Fruit fly (Drosophila melanogaster) whole organism: Measurements from ENCODE around the gene CG15387.
A peak's percentile ranks its signal among the peaks of the same experiment; 100 is the strongest.

ENCODE experiments used
- CG8478 ChIP-seq: fragments of >200 bp; optimal IDR thresholded peaks from 2 replicates; lab custom pipeline; 2018; ENCODE audit warnings: inconsistent platforms
- Dll ChIP-seq: fragments of >200 bp; optimal IDR thresholded peaks from 2 replicates; lab custom pipeline; 2017
- EcR ChIP-seq, 2 experiments: fragments of >200 bp; optimal IDR thresholded peaks; 2 replicates each; lab custom pipeline; 2017; ENCODE audit warnings: missing biosample characterization in 2 of 2, missing genetic modification characterization in 2 of 2, missing genetic modification reagents in 2 of 2
- pan ChIP-seq: fragments of >200 bp; optimal IDR thresholded peaks from 2 replicates; lab custom pipeline; 2017
- psq ChIP-seq: fragments of >200 bp; optimal IDR thresholded peaks from 2 replicates; lab custom pipeline; 2017
- usp ChIP-seq: fragments of >200 bp; optimal IDR thresholded peaks from 2 replicates; lab custom pipeline; 2017; ENCODE audit warnings: missing biosample characterization, missing genetic modification characterization, mixed read lengths

CG15387 gene

dm6 chr2L:2198613-2199432 is 27.3 kb downstream of the CG15387 start:
- TF ChIP-seq CG8478 (lab: Kevin White, UChicago) (peak; percentile 21), EcR (GFP tag; optimal IDR thresholded peaks at IDR 0.05; lab: Kevin White, UChicago) (peak; percentile 65 to 90), psq (lab: Kevin White, UChicago) (no peak), usp (GFP tag; lab: Kevin White, UChicago) (no peak)

DNA sequence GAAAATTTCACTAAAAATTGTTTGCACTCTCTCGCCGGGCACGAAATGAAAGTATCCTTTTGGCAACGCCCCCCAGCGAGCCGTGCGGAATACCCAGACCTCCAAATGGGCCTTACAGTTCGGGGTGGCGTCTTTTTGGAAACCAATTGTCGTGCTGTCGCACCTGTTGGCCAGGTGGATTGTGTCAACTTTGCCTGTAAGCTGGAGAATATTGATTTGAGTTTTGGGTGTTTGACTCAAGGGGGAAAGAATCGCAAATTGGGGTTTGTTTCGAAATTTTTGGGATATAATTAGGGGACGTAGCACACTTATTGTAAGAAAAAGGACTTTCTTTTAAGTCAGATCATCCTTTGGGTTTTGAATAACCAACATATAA is 28.0 kb downstream of the CG15387 start:
- TF ChIP-seq EcR (GFP tag; optimal IDR thresholded peaks at IDR 0.05; lab: Kevin White, UChicago) (no peak), Dll (lab: Kevin White, UChicago) (no peak), pan (no peak), CG8478 (lab: Kevin White, UChicago) (no peak), psq (lab: Kevin White, UChicago) (no peak), usp (GFP tag; lab: Kevin White, UChicago) (no peak)

- no peak for TF ChIP-seq psq (lab: Kevin White, UChicago)
- peak in 1 of 2 experiments; percentile 89 for TF ChIP-seq EcR (GFP tag; optimal IDR thresholded peaks at IDR 0.05; lab: Kevin White, UChicago)
Observed at dm6 chr2L:2197475-2198118, 28.5 kb downstream of the CG15387 start, which contains the start of gene COX7AL2. TSS of gene COX7AL2 (minus strand) at chr2L:2197912.

dm6 chr2L:2196590-2197474 is 29.3 kb downstream of the CG15387 start:
- TF ChIP-seq Dll (lab: Kevin White, UChicago) (peak; percentile 87), usp (GFP tag; lab: Kevin White, UChicago) (no peak), EcR (GFP tag; optimal IDR thresholded peaks at IDR 0.05; lab: Kevin White, UChicago) (peak; percentile 100), psq (lab: Kevin White, UChicago) (no peak), pan (no peak), CG8478 (lab: Kevin White, UChicago) (peak; percentile 33)

DNA sequence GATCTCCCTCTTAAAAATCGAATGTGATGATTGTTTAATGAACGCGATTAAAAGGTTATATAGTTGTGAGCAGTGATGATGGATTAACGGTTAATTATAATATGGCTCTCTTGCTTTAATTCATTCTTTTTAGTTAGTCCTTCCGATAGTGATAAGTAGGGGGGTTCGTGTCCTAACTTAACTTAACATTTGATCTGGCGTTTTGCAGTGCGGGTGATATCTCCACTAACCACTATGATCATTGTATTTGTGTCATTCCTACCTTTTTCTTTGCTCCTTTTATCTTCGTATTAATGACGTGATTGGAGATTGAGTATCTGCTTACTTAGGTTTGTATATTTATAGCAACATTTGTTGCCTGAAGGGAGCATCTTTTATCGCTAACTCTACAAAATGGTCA is 30.8 kb downstream of the CG15387 start:
- TF ChIP-seq pan (no peak), EcR (GFP tag; optimal IDR thresholded peaks at IDR 0.05; lab: Kevin White, UChicago) (no peak), psq (lab: Kevin White, UChicago) (no peak), Dll (lab: Kevin White, UChicago) (no peak), CG8478 (lab: Kevin White, UChicago) (no peak), usp (GFP tag; lab: Kevin White, UChicago) (no peak)

- TF ChIP-seq EcR (GFP tag; optimal IDR thresholded peaks at IDR 0.05; lab: Kevin White, UChicago) (peak in 1 of 2 experiments; percentile 31), pan (no peak)
Observed at dm6 chr2L:2194305-2194828, 31.7 kb downstream of the CG15387 start.

DNA sequence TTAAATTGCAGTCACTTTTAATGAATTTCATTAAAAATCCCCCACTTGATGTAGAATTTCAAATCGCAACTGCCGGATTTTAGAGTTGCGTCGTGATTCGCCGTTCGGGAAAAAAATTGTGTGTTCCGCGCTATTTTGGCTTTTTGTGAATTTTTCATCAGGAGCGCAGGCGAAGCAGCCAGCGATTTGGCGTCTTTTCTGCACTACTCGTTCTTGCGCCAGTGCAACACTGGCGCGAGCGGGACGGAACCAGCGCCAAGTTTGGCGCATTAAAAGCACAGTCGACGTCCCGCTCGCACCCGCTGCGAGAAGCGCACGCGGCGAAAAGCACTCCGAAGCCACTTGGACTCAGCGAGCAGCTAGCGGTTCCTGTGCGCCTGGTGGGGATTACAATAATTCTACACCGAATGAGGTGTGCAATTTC is 32.7 kb downstream of the CG15387 start:
- no peak for TF ChIP-seq usp (GFP tag; lab: Kevin White, UChicago)
- TF ChIP-seq CG8478 (lab: Kevin White, UChicago) = peak; percentile 50
- TF ChIP-seq EcR (GFP tag; optimal IDR thresholded peaks at IDR 0.05; lab: Kevin White, UChicago) = peak; percentile 25 to 69
- peak; percentile 38 for TF ChIP-seq Dll (lab: Kevin White, UChicago)

DNA sequence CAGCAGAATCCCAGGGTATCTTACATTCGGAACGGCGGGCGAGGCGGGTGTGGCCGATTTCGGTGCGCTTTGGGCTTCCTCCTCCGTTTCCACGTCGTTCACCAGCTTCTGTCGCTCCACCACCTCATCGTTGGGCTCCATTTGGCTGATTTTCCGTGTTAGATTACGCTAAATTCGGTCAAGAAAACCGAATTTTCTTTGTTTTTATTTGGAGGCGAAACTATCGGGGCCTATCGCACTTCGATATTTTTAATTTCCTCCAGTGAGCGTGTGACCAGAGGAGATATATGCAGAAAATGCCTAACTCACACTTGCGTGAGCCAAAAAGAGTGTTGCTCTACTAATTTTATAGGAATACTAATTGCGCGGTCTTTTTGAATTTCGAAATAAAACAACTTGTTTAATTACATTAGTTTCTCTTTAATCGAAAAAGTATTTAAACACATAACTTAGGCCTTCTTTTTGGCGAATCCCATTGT is 33.9 kb downstream of the CG15387 start, which contains the start of gene CG10874:
CG10874 (minus strand) TSS at position 264 of the 479 bp plus-strand sequence.
- no peak for TF ChIP-seq CG8478 (lab: Kevin White, UChicago)
- no peak for TF ChIP-seq Dll (lab: Kevin White, UChicago)
- no peak for TF ChIP-seq EcR (GFP tag; optimal IDR thresholded peaks at IDR 0.05; lab: Kevin White, UChicago)
- no peak for TF ChIP-seq usp (GFP tag; lab: Kevin White, UChicago)
- no peak for TF ChIP-seq psq (lab: Kevin White, UChicago)
- no peak for TF ChIP-seq pan

DNA sequence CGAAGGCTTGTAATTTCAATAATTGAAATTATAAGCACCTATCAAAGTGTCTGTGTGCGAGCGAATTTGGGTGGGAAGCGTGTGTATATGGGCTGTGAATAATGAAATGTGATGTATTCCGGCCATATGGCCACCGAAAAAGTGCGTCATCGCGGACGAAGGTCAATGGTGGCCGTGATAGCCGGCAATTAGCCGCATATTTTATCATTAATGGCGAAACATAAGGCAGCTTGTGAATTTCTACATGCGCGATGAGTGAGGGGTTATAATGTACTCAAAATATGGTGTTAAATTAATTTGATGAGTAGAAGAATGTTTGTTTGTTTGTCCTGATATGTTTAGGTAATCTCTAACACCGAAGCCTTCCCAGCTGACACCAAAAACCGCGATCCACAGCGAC is 34.7 kb downstream of the CG15387 start:
- TF ChIP-seq psq (lab: Kevin White, UChicago) (no peak), CG8478 (lab: Kevin White, UChicago) (no peak), pan (no peak), Dll (lab: Kevin White, UChicago) (no peak), usp (GFP tag; lab: Kevin White, UChicago) (no peak), EcR (GFP tag; optimal IDR thresholded peaks at IDR 0.05; lab: Kevin White, UChicago) (no peak)

- TF ChIP-seq pan (no peak), psq (lab: Kevin White, UChicago) (no peak), usp (GFP tag; lab: Kevin White, UChicago) (no peak), Dll (lab: Kevin White, UChicago) (no peak), EcR (GFP tag; optimal IDR thresholded peaks at IDR 0.05; lab: Kevin White, UChicago) (no peak), CG8478 (lab: Kevin White, UChicago) (no peak)
Observed at dm6 chr2L:2190684-2191083, 35.4 kb downstream of the CG15387 start.

- TF ChIP-seq usp (GFP tag; lab: Kevin White, UChicago) (no peak), psq (lab: Kevin White, UChicago) (no peak), CG8478 (lab: Kevin White, UChicago) (no peak), Dll (lab: Kevin White, UChicago) (no peak), pan (no peak), EcR (GFP tag; optimal IDR thresholded peaks at IDR 0.05; lab: Kevin White, UChicago) (no peak)
Observed at dm6 chr2L:2189100-2189499, 37.0 kb downstream of the CG15387 start.
